Fruit fly (Drosophila melanogaster) whole organism, embryonic: ENCODE data around the gene CG2854.

Experiments used
- Awh ChIP-seq: fragments of 200-800 bp; sonication (Bioruptor generic); IDR thresholded peaks from 2 replicates; pipeline ENCODE4, ENCODE4 v1.3.6; 2022; ENCODE audit warnings: missing biosample characterization, missing genetic modification characterization
- CG1233 ChIP-seq: fragments of 200-800 bp; sonication (Bioruptor generic); optimal IDR thresholded peaks from 4 replicates; lab custom pipeline; 2018; ENCODE audit warnings: missing biosample characterization, mild to moderate bottlenecking, missing genetic modification characterization
- CG12391 ChIP-seq: fragments of 200-800 bp; sonication (Bioruptor generic); optimal IDR thresholded peaks from 3 replicates; lab custom pipeline; 2018; ENCODE audit warnings: missing biosample characterization, mild to moderate bottlenecking, missing genetic modification characterization, moderate library complexity
- CG12744 ChIP-seq: fragments of 200-800 bp; sonication (Bioruptor generic); optimal IDR thresholded peaks from 2 replicates; lab custom pipeline; 2016; ENCODE audit warnings: missing biosample characterization, missing genetic modification characterization
- CG14014 ChIP-seq: fragments of 200-800 bp; sonication (Bioruptor generic); IDR thresholded peaks from 2 replicates; pipeline ENCODE4 v1.3.6; 2022; ENCODE audit warnings: missing biosample characterization, missing genetic modification characterization
- CG14050 ChIP-seq: fragments of 200-800 bp; sonication (Bioruptor generic); IDR thresholded peaks from 3 replicates; pipeline ENCODE4 v1.3.6; 2022; ENCODE audit warnings: missing biosample characterization, missing genetic modification characterization
- CG1603 ChIP-seq: fragments of 200-800 bp; sonication (Bioruptor generic); optimal IDR thresholded peaks from 2 replicates; lab custom pipeline; 2019; ENCODE audit warnings: missing biosample characterization, mild to moderate bottlenecking, missing genetic modification characterization, moderate library complexity
- CG2116 ChIP-seq: fragments of 200-800 bp; sonication (Bioruptor generic); optimal IDR thresholded peaks from 3 replicates; lab custom pipeline; 2018; ENCODE audit warnings: missing biosample characterization, mild to moderate bottlenecking, missing genetic modification characterization
- CG2120 ChIP-seq: fragments of 200-800 bp; sonication (Bioruptor generic); optimal IDR thresholded peaks from 3 replicates; lab custom pipeline; 2016; ENCODE audit warnings: missing biosample characterization, missing genetic modification characterization
- CG2678 ChIP-seq: fragments of 200-800 bp; sonication (Bioruptor generic); optimal IDR thresholded peaks from 3 replicates; lab custom pipeline; 2019; ENCODE audit warnings: missing biosample characterization, mild to moderate bottlenecking, missing genetic modification characterization, moderate library complexity
- CG2889 ChIP-seq: fragments of 200-800 bp; sonication (Bioruptor generic); IDR thresholded peaks from 3 replicates; pipeline ENCODE4 v1.3.6; 2022; ENCODE audit warnings: missing biosample characterization, missing genetic modification characterization
- CG31365 ChIP-seq: fragments of 200-800 bp; sonication (Bioruptor generic); optimal IDR thresholded peaks from 2 replicates; lab custom pipeline; 2018; ENCODE audit warnings: missing biosample characterization, mild to moderate bottlenecking, missing genetic modification characterization
- CG31388 ChIP-seq: fragments of 200-800 bp; sonication (Bioruptor generic); optimal IDR thresholded peaks from 2 replicates; lab custom pipeline; 2016; ENCODE audit warnings: missing biosample characterization, missing genetic modification characterization
- CG5245 ChIP-seq: fragments of 200-800 bp; sonication (Bioruptor generic); optimal IDR thresholded peaks from 3 replicates; lab custom pipeline; 2016; ENCODE audit warnings: missing biosample characterization, missing genetic modification characterization
- CG8359 ChIP-seq: fragments of 200-800 bp; sonication (Bioruptor generic); optimal IDR thresholded peaks from 2 replicates; lab custom pipeline; 2017; ENCODE audit warnings: missing biosample characterization, mild to moderate bottlenecking, missing genetic modification characterization, borderline replicate concordance
- CG8924 ChIP-seq: fragments of 200-800 bp; optimal IDR thresholded peaks from 3 replicates; lab custom pipeline; 2019; ENCODE audit warnings: missing biosample characterization, mild to moderate bottlenecking, missing genetic modification characterization, moderate library complexity
- CrebB ChIP-seq: fragments of 200-800 bp; sonication (Bioruptor generic); optimal IDR thresholded peaks from 3 replicates; lab custom pipeline; 2018; ENCODE audit warnings: missing biosample characterization, mild to moderate bottlenecking, missing genetic modification characterization
- Dad ChIP-seq: fragments of 200-800 bp; sonication (Bioruptor generic); optimal IDR thresholded peaks from 3 replicates; lab custom pipeline; 2016; ENCODE audit warnings: missing biosample characterization, missing genetic modification characterization
- Dp ChIP-seq: fragments of 200-800 bp; sonication (Bioruptor generic); optimal IDR thresholded peaks from 2 replicates; lab custom pipeline; 2018; ENCODE audit warnings: missing biosample characterization, mild to moderate bottlenecking, missing genetic modification characterization, moderate library complexity
- Drgx ChIP-seq: fragments of 200-800 bp; sonication (Bioruptor generic); IDR thresholded peaks from 2 replicates; pipeline ENCODE4 v1.3.6; 2022; ENCODE audit warnings: missing biosample characterization, missing genetic modification characterization
- Ets65A ChIP-seq: fragments of 200-800 bp; sonication (Bioruptor generic); peaks from one replicate; lab custom pipeline; 2016; ENCODE audit warnings: missing biosample characterization, missing genetic modification characterization
- Hr51 ChIP-seq, 2 experiments: fragments of 200-800 bp; sonication (Bioruptor generic); optimal IDR thresholded peaks; 2 replicates in 1 of 2; 3 replicates in 1 of 2; lab custom pipeline; 2016 to 2018; ENCODE audit warnings: missing biosample characterization in 2 of 2, missing genetic modification characterization in 2 of 2, mild to moderate bottlenecking in 1 of 2, moderate library complexity in 1 of 2
- Med ChIP-seq: fragments of 200-800 bp; sonication (Bioruptor generic); peaks from one replicate; lab custom pipeline; 2016; ENCODE audit warnings: missing biosample characterization, missing genetic modification characterization, mild to moderate bottlenecking, inconsistent platforms, moderate library complexity
- NK7.1 ChIP-seq: fragments of 200-800 bp; sonication (Bioruptor generic); optimal IDR thresholded peaks from 3 replicates; lab custom pipeline; 2016; ENCODE audit warnings: missing biosample characterization, missing genetic modification characterization
- Nf-YB ChIP-seq: fragments of 200-800 bp; sonication (Bioruptor generic); optimal IDR thresholded peaks from 3 replicates; lab custom pipeline; 2019; ENCODE audit warnings: missing biosample characterization, mild to moderate bottlenecking, missing genetic modification characterization, moderate library complexity
- Oli ChIP-seq: fragments of 200-800 bp; sonication (Bioruptor generic); optimal IDR thresholded peaks from 2 replicates; lab custom pipeline; 2018; ENCODE audit warnings: missing biosample characterization, mild to moderate bottlenecking, missing genetic modification characterization, moderate library complexity
- Pdp1 ChIP-seq, 2 experiments: fragments of 200-800 bp; sonication (Bioruptor generic); optimal IDR thresholded peaks; 3 replicates each; lab custom pipeline; 2016; ENCODE audit warnings: missing biosample characterization in 2 of 2, missing genetic modification characterization in 2 of 2, mild to moderate bottlenecking in 1 of 2, moderate library complexity in 1 of 2
- ac ChIP-seq: fragments of 200-800 bp; sonication (Bioruptor generic); optimal IDR thresholded peaks from 3 replicates; lab custom pipeline; 2017; ENCODE audit warnings: missing biosample characterization, mild to moderate bottlenecking, missing genetic modification characterization
- al ChIP-seq: fragments of 200-800 bp; sonication (Bioruptor generic); IDR thresholded peaks from 2 replicates; pipeline ENCODE4 v1.3.6; 2022; ENCODE audit warnings: missing biosample characterization, missing genetic modification characterization
- cad ChIP-seq: fragments of >200 bp; optimal IDR thresholded peaks from 2 replicates; lab custom pipeline; 2017; ENCODE audit warnings: missing biosample characterization, missing genetic modification characterization
- eyg ChIP-seq: fragments of 200-800 bp; sonication (Bioruptor generic); optimal IDR thresholded peaks from 3 replicates; lab custom pipeline; 2016; ENCODE audit warnings: missing biosample characterization, missing genetic modification characterization
- gro ChIP-seq: fragments of 200-800 bp; sonication (Bioruptor generic); optimal IDR thresholded peaks from 2 replicates; lab custom pipeline; 2016; ENCODE audit warnings: missing biosample characterization, missing genetic modification characterization
- gt ChIP-seq: fragments of 200-800 bp; sonication (Bioruptor generic); IDR thresholded peaks from 2 replicates; pipeline ENCODE4 v1.3.6; 2022; ENCODE audit warnings: missing biosample characterization, missing genetic modification characterization
- her ChIP-seq: fragments of 200-800 bp; sonication (Bioruptor generic); optimal IDR thresholded peaks from 2 replicates; lab custom pipeline; 2016; ENCODE audit warnings: missing biosample characterization, missing genetic modification characterization
- insv ChIP-seq, 2 experiments: fragments of 200-800 bp; sonication (Bioruptor generic); optimal IDR thresholded peaks; 3 replicates each; lab custom pipeline; 2016 to 2018; ENCODE audit warnings: missing biosample characterization in 2 of 2, missing genetic modification characterization in 2 of 2
- jing ChIP-seq: fragments of 200-800 bp; sonication (Bioruptor generic); optimal IDR thresholded peaks from 2 replicates; lab custom pipeline; 2018; ENCODE audit warnings: missing biosample characterization, mild to moderate bottlenecking, missing genetic modification characterization
- run ChIP-seq: fragments of 200-800 bp; sonication (Bioruptor generic); optimal IDR thresholded peaks from 3 replicates; lab custom pipeline; 2018; ENCODE audit warnings: missing biosample characterization, mild to moderate bottlenecking, missing genetic modification characterization
- sd ChIP-seq: fragments of 200-800 bp; sonication (Bioruptor generic); optimal IDR thresholded peaks from 3 replicates; lab custom pipeline; 2018; ENCODE audit warnings: missing biosample characterization, mild to moderate bottlenecking, missing genetic modification characterization, moderate library complexity
- sens ChIP-seq: fragments of 200-800 bp; sonication (Bioruptor generic); peaks from one replicate; lab custom pipeline; 2016; ENCODE audit warnings: missing biosample characterization, missing genetic modification characterization
- sima ChIP-seq: fragments of 200-800 bp; sonication (Bioruptor generic); optimal IDR thresholded peaks from 2 replicates; lab custom pipeline; 2016; ENCODE audit warnings: missing biosample characterization, missing genetic modification characterization
- sqz ChIP-seq: fragments of 200-800 bp; sonication (Bioruptor generic); optimal IDR thresholded peaks from 3 replicates; lab custom pipeline; 2018; ENCODE audit warnings: missing biosample characterization, mild to moderate bottlenecking, missing genetic modification characterization
- sug ChIP-seq: fragments of 200-800 bp; optimal IDR thresholded peaks from 2 replicates; lab custom pipeline; 2019; ENCODE audit warnings: missing biosample characterization, mild to moderate bottlenecking, missing genetic modification characterization, moderate library complexity
- tll ChIP-seq, 2 experiments: fragments of 200-800 bp in 1 of 2; fragments of >200 bp in 1 of 2; sonication (Bioruptor generic) in 1 of 2; optimal IDR thresholded peaks; 2 replicates each; lab custom pipeline; 2017 to 2019; ENCODE audit warnings: missing biosample characterization in 2 of 2, missing genetic modification characterization in 2 of 2, mild to moderate bottlenecking in 1 of 2, moderate library complexity in 1 of 2

Gene CG2854

DNA sequence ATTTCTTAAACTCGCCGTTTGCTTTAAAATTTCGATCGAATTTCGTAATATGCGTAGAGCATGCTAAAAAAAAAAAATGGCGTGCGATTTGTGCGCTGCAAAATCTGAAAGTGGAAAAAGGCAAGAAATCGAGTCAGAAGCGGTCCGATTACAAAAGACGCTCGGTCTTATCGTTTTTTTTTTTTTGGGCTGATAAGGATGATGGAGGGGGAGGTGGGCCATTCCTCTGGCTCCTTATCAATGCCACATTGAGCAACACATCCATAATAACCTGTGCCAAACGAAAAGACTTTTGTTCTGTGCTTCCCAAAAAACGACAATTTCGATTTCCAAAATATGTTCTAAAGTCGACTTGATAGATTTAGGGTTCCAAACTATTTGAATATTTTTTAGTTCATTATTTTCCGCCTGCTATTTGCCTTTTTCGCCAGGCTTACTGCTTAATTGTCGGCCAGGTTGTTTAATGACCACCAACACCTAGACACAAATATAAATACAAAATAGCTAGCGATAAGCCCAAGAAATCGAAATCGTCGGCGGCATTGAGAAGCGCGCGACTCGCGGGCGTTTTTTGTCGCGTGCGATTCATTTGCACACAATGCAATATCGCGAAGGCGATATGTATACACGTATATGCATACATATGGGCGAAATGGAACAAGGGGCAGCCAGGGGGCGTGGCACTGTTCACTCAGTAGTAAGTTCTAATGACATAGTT, 22.7 kb downstream of the CG2854 start (continued):
- TF ChIP-seq CG31388 (GFP tag; lab: Kevin White, UChicago) (no peak), Dp (GFP tag; lab: Kevin White, UChicago) (no peak), CG8359 (GFP tag; lab: Kevin White, UChicago) (peak; percentile 99), CG2120 (GFP tag; lab: Kevin White, UChicago) (no peak), sqz (GFP tag; lab: Kevin White, UChicago) (peak; percentile 13), CG2889 (no peak), Oli (no peak), Pdp1 (GFP tag; optimal IDR thresholded peaks at IDR 0.05; lab: Kevin White, UChicago) (peak in 1 of 2 experiments; percentile 52), CrebB (tag; lab: Kevin White, UChicago) (no peak), ac (no peak), sug (tag; lab: Kevin White, UChicago) (peak; percentile 22), CG14050 (GFP tag; lab: Robert Waterston, UW) (no peak)

DNA sequence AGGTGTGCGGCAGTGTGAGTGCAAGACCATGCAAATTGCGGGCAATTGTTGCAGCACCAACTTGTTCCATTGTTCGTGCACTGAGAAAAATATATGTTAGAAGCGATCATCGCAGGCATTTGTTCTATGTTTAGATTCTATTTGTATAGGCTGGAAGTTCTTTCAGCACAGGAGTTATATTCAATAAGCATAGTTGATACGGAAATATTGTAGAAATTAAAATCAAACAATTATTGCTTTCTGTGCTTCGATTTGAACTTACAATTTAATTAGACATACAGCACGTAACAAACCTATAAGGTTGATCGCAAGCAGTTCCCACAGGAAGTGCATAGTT, 23.3 kb downstream of the CG2854 start:
- TF ChIP-seq gt (no peak), eyg (GFP tag; lab: Kevin White, UChicago) (no peak), CG31365 (tag; lab: Kevin White, UChicago) (no peak), Ets65A (GFP tag; lab: Kevin White, UChicago) (peak; percentile 36), sens (peak; percentile 38), CG8924 (tag; lab: Kevin White, UChicago) (no peak), Nf-YB (no peak), CG14014 (GFP tag; lab: Robert Waterston, UW) (no peak), Hr51 (GFP tag; optimal IDR thresholded peaks at IDR 0.05; lab: Kevin White, UChicago) (no peak), CG2116 (GFP tag; lab: Kevin White, UChicago) (no peak), CG12744 (GFP tag; lab: Kevin White, UChicago) (no peak), tll (GFP tag; optimal IDR thresholded peaks at IDR 0.05; lab: Kevin White, UChicago) (no peak), al (no peak), gro (GFP tag; lab: Kevin White, UChicago) (no peak), CG1233 (GFP tag; lab: Kevin White, UChicago) (no peak), CG14050 (GFP tag; lab: Robert Waterston, UW) (no peak), sd (tag; lab: Kevin White, UChicago) (no peak), CG5245 (GFP tag; lab: Kevin White, UChicago) (no peak), CG1603 (peak; percentile 9), sima (GFP tag; lab: Kevin White, UChicago) (no peak), Med (GFP tag; lab: Kevin White, UChicago) (peak; percentile 66), NK7.1 (GFP tag; lab: Kevin White, UChicago) (no peak), insv (GFP tag; optimal IDR thresholded peaks at IDR 0.05; lab: Kevin White, UChicago) (no peak), jing (GFP tag; lab: Kevin White, UChicago) (no peak), Awh (0 out of 2 replicates have a peak, but pooled peaks have one; percentile 6), CG2678 (no peak), CG12391 (tag; lab: Kevin White, UChicago) (no peak), run (tag; lab: Kevin White, UChicago) (no peak), her (GFP tag; lab: Kevin White, UChicago) (no peak), Drgx (peak; percentile 70), Dad (GFP tag; lab: Kevin White, UChicago) (no peak), cad (GFP tag; lab: Kevin White, UChicago) (no peak)
- TF ChIP-seq, all 482 proteins: peak for 6
